Worm (Caenorhabditis elegans): ENCODE measurements around the gene cyp-33E1.
A peak's percentile ranks its signal among the peaks of the same experiment; 100 is the strongest.

cyp-33E1 gene

DNA sequence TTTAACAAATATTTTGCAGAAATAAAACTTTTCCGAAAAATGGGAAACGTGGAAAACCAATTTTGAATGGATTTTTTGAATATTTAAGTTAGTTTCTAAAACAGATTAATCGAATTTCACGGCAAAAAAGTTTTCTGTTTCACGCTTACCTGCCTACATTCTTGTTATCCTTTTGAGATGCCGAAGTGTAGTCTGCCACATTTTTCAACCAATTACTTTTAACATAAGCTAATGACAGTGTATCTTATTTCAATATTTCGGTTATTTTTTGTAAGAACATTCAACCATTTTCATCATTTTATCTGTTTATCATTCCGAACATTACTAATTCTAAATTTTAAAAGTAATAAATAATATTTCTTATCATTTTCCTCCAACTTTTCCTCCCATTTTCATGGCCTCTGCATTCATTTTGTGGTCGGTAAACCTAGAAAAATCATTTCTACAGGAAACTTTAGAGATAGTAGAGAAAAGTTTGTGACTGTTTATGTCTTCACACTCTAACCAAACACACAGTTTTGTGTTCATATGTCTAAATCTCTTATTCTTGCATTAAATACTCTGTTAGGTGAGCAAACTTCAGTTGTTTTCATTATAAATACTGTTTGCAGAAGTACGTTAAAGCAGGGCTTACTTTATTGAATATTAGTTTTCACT lies 36.4 kb downstream of the cyp-33E1 start, which contains the start of the genes F42A9.17 and cyp-33E2:
Gene F42A9.17 (minus strand): TSS at position 51 of the 657 bp plus-strand sequence.
Gene cyp-33E2 (plus strand): TSS at position 449 of the 657 bp plus-strand sequence.
- TF ChIP-seq nhr-28 (tag; optimal IDR thresholded peaks at IDR 0.05), result peak; percentile 88
- peak; percentile 61 for TF ChIP-seq dve-1 (tag; optimal IDR thresholded peaks at IDR 0.05; ENCODE audit: insufficient read depth)
- TF ChIP-seq skn-1 (tag; optimal IDR thresholded peaks at IDR 0.05), result no peak
- peak; percentile 90 for TF ChIP-seq pqm-1 (tag; optimal IDR thresholded peaks at IDR 0.05)
- no peak for TF ChIP-seq madf-5 (GFP tag; IDR thresholded peaks at IDR 0.05)
- TF ChIP-seq pha-4 (GFP tag; IDR thresholded peaks at IDR 0.05), result no peak
- peak; percentile 12 for TF ChIP-seq pha-4 (tag; optimal IDR thresholded peaks at IDR 0.05)
- TF ChIP-seq nhr-77 (tag; optimal IDR thresholded peaks at IDR 0.05), result peak; percentile 44
- no peak for TF ChIP-seq aha-1 (tag)
- TF ChIP-seq daf-16 (GFP tag; optimal IDR thresholded peaks at IDR 0.05), result no peak
- peak; percentile 88 for TF ChIP-seq daf-16 (tag; optimal IDR thresholded peaks at IDR 0.05)
- peak; percentile 65; the same call in 1 of the 2 replicates for TF ChIP-seq php-3 (GFP tag; IDR thresholded peaks at IDR 0.05)
- TF ChIP-seq lim-7 (GFP tag; IDR thresholded peaks at IDR 0.05), result no peak

DNA sequence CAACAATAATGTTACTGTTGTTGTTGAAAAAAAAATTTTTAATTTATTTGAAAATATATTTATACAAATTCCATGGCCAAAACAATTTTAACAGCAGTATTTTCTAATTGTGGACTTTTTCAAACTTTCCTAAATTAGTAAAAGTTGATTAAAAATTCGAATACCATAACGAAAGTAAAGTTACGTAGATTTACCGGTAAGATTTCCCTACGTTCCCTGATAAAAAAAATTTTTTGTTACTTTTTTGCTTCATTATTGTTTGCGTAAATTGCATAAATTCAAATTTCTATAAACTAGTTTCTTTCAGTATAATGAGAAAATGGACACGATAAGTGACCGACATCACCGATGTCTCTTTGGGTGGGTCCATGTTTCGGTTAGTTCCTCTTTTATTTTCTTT lies 39.5 kb downstream of the cyp-33E1 start, which contains the start of gene F42A9.6:
Gene F42A9.6 (plus strand): TSS at position 301 of the 400 bp plus-strand sequence.
- TF ChIP-seq zip-11 (GFP tag; IDR thresholded peaks at IDR 0.05) (no peak), ces-1 (GFP tag; optimal IDR thresholded peaks at IDR 0.05) (no peak), nhr-237 (tag; optimal IDR thresholded peaks at IDR 0.05) (no peak), mes-2 (tag; optimal IDR thresholded peaks at IDR 0.05; ENCODE audit: poor library complexity, severe bottlenecking) (no peak), attf-4 (tag; optimal IDR thresholded peaks at IDR 0.05) (no peak), ZK337.2 (GFP tag; IDR thresholded peaks at IDR 0.05) (no peak), php-3 (GFP tag; IDR thresholded peaks at IDR 0.05) (no peak), nhr-77 (tag; optimal IDR thresholded peaks at IDR 0.05) (no peak), jun-1 (tag; optimal IDR thresholded peaks at IDR 0.05) (no peak)

DNA sequence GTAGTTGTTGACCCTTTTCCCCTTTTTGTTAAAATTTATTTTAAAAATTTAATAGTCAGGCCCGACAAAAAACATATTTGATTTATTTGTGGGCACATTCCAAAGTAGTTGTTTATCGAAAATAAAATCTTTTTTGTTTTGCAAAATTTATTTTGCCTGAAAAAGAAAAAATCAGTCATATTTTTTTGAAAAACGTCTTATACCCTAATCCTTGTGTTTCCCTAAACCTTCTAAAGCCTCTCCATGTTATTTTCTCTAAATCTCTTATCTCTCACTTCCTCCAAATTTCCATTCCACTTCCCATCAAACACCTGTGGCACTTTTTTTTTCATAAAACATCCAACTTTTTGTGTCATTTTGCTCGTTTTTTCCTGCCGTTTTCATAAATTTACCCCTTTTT lies 40.2 kb downstream of the cyp-33E1 start:
- TF ChIP-seq F26F4.8 (GFP tag; conservative IDR thresholded peaks at IDR 0.05) (no peak), ZK337.2 (GFP tag; IDR thresholded peaks at IDR 0.05) (no peak), daf-16 (GFP tag; optimal IDR thresholded peaks at IDR 0.05) (no peak), daf-16 (tag; optimal IDR thresholded peaks at IDR 0.05) (no peak)

DNA sequence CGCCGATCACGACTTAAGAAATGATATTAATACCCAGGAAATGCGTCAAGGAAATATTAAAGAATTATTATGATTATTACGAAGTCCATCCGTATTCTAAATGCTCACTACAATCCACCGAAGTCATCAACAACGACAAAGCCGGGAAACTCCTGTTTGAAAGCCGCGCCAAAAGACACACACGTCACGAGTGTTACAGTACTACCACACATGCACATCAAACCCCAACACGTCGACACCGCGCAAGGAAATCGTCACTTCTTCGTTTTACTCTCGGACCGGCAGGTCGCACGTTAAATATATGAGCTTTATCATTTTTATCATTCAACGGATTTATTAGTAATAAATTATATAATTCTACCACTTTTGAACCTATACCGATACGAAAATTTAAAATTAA lies 40.9 kb downstream of the cyp-33E1 start:
- TF ChIP-seq snpc-1.2 (GFP tag; IDR thresholded peaks at IDR 0.05), result 0 out of 2 replicates have a peak, but pooled peaks have one; percentile 15

DNA sequence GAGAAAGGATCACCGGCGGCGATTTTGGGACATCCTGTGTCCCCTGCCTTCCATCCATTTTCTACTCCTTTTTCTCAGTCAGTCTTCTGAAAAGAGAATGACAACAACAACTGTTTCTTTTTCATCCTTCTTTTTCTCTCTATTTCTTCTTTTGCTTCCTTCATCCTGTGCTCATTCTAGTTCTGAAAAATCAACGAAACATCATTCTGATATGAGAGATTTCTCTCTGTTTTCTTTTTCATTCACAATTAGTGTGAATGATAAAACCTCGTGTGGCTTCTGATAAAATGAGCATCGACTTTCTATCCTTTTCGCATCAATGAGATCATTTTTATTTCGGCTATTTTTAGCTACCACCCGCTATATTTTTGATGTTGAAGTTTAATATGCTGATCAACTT lies 43.2 kb downstream of the cyp-33E1 start:
- peak; percentile 66 for TF ChIP-seq nhr-11 (tag; optimal IDR thresholded peaks at IDR 0.05)
- TF ChIP-seq arid-1 (GFP tag; conservative IDR thresholded peaks at IDR 0.05), result no peak
- TF ChIP-seq daf-16 (GFP tag; optimal IDR thresholded peaks at IDR 0.05), result peak in 1 of 2 experiments; percentile 48
- TF ChIP-seq daf-16 (tag; optimal IDR thresholded peaks at IDR 0.05), result no peak
- TF ChIP-seq lim-7 (GFP tag; IDR thresholded peaks at IDR 0.05), result no peak
- TF ChIP-seq ZK337.2 (GFP tag; IDR thresholded peaks at IDR 0.05), result peak; percentile 37; the same call in 1 of the 2 replicates
- TF ChIP-seq mdl-1 (tag; optimal IDR thresholded peaks at IDR 0.05), result peak in 1 of 2 experiments; percentile 1
- TF ChIP-seq unc-62 (GFP tag; optimal IDR thresholded peaks at IDR 0.05 in 1 of 2), result peak in 1 of 2 experiments; percentile 41
- no peak for TF ChIP-seq unc-62 (tag; optimal IDR thresholded peaks at IDR 0.05)

DNA sequence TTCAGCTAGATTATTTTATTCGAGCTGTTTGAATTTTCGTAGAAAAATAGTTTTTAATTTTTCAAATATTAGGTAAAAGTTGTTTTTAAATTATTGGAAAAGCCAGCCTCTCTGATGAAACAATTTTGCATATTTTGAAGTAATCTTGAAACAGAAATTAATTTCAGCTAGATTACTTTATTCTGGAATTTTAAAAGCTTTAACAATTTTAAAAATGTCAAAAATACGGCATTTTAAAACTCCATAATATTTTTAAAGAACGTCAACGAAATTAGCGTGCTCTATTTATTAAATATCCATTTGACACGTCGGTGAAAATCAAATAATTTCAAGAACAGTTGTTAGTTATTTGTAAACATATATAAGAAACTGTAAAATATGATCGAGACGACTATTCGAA lies 45.5 kb downstream of the cyp-33E1 start, which contains the start of gene Y59H11AR.10:
Gene Y59H11AR.10 (plus strand): TSS at position 301 of the 400 bp plus-strand sequence.
- TF ChIP-seq snpc-4 (tag; optimal IDR thresholded peaks at IDR 0.05) (no peak), dve-1 (tag; optimal IDR thresholded peaks at IDR 0.05; ENCODE audit: insufficient read depth) (no peak), D1046.2 (GFP tag; IDR thresholded peaks at IDR 0.05) (no peak), aly-2 (tag; optimal IDR thresholded peaks at IDR 0.05) (no peak), ceh-44 (GFP tag; IDR thresholded peaks at IDR 0.05) (no peak), nhr-102 (tag; optimal IDR thresholded peaks at IDR 0.05) (no peak), F26F4.8 (GFP tag; conservative IDR thresholded peaks at IDR 0.05) (no peak), nhr-42 (GFP tag; IDR thresholded peaks at IDR 0.05) (no peak), lin-39 (tag; optimal IDR thresholded peaks at IDR 0.05) (no peak), daf-19 (GFP tag; conservative IDR thresholded peaks at IDR 0.05) (no peak), jun-1 (tag; optimal IDR thresholded peaks at IDR 0.05) (no peak), fkh-10 (GFP tag; optimal IDR thresholded peaks at IDR 0.05) (no peak)
